Worm (Caenorhabditis elegans) whole organism, L4 larva: Measurements from ENCODE around the gene appg-2.

ENCODE experiments used
- ceh-20 ChIP-seq: fragments of 200-800 bp; sonication (Bioruptor generic); IDR thresholded peaks from 2 replicates; pipeline ENCODE4 v1.3.6; 2022; ENCODE audit warnings: missing genetic modification reagents, missing genetic modification characterization, missing compliant biosample characterization
- ceh-82 ChIP-seq: sonication (generic microtip); optimal IDR thresholded peaks from 2 replicates; lab custom pipeline; 2017; ENCODE audit warnings: missing biosample characterization, missing genetic modification characterization
- gei-8 ChIP-seq: fragments of 200-800 bp; sonication (Bioruptor generic); optimal IDR thresholded peaks from 2 replicates; lab custom pipeline; 2018; ENCODE audit warnings: mild to moderate bottlenecking, missing genetic modification characterization, missing compliant biosample characterization
- nhr-237 ChIP-seq: sonication (generic microtip); optimal IDR thresholded peaks from 2 replicates; lab custom pipeline; 2017; ENCODE audit warnings: missing biosample characterization, missing genetic modification characterization
- nhr-6 ChIP-seq: fragments of 150-350 bp; optimal IDR thresholded peaks from 2 replicates; lab custom pipeline; 2014; ENCODE audit warnings: missing biosample characterization, missing genetic modification characterization
- nhr-76 ChIP-seq: fragments of 150-350 bp; optimal IDR thresholded peaks from 2 replicates; lab custom pipeline; 2014; ENCODE audit warnings: missing biosample characterization, missing genetic modification characterization
- nhr-77 ChIP-seq: fragments of 150-350 bp; optimal IDR thresholded peaks from 2 replicates; lab custom pipeline; 2014; ENCODE audit warnings: missing biosample characterization, missing genetic modification characterization
- php-3 ChIP-seq: fragments of 200-800 bp; sonication (Bioruptor generic); IDR thresholded peaks from 2 replicates; pipeline ENCODE4 v1.3.6; 2022; ENCODE audit warnings: missing genetic modification reagents, missing genetic modification characterization, missing compliant biosample characterization
- snpc-4 ChIP-seq: fragments of 150-350 bp; optimal IDR thresholded peaks from 2 replicates; lab custom pipeline; 2014; ENCODE audit warnings: missing biosample characterization, missing genetic modification characterization
- unc-62 ChIP-seq, 3 experiments: fragments of 150-350 bp in 1 of 3; sonication (generic microtip); optimal IDR thresholded peaks in 2 of 3; peaks in 1 of 3; 1 replicate in 1 of 3; 2 replicates in 2 of 3; lab custom pipeline; 2014 to 2017; ENCODE audit warnings: missing biosample characterization in 3 of 3, missing genetic modification characterization in 3 of 3, missing genetic modification reagents in 3 of 3, missing genotype in 1 of 3

DNA sequence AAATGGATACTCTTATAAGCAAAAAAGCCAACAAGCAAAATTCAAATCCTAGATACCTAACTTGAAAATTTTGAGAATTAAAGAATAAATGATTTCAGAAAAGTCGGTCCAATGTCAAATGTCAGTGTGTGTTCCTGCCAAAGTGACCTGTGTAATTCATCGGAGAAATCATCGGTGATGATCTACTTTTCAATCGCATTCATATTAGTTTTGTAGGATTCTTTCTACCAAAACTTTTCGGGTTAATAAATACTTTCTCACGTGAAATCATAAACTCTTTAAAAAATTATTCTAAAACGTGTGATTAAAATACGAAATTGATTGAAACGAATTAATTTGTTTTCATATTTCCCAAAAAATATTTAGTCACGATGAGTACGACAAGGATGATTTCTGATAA, 38.1 kb downstream of the appg-2 start, which contains the start of gene F46C5.7:
- TF ChIP-seq nhr-76, result no peak
- TF ChIP-seq snpc-4 (tag; lab: Kevin White, UChicago), result no peak
- TF ChIP-seq nhr-237 (tag; lab: Kevin White, UChicago), result no peak
- TF ChIP-seq php-3 (GFP tag; lab: Robert Waterston, UW), result no peak
- TF ChIP-seq nhr-6 (tag; lab: Kevin White, UChicago), result no peak
- no peak for TF ChIP-seq nhr-77 (tag; lab: Kevin White, UChicago)
- no peak for TF ChIP-seq ceh-20 (GFP tag; lab: Robert Waterston, UW)
- TF ChIP-seq unc-62 (GFP tag; optimal IDR thresholded peaks at IDR 0.05 in 1 of 2; lab: Kevin White, UChicago), result no peak
- no peak for TF ChIP-seq unc-62 (tag; optimal IDR thresholded peaks at IDR 0.05; lab: Kevin White, UChicago)
- no peak for TF ChIP-seq ceh-82
- TF ChIP-seq gei-8, result no peak
